Worm (Caenorhabditis elegans) whole organism, L3 larva: ENCODE results near the gene srr-8.

Experiments used
- R02D3.7 ChIP-seq: fragments of 150-350 bp; optimal IDR thresholded peaks from 2 replicates; lab custom pipeline; 2014; ENCODE audit warnings: missing biosample characterization, missing genetic modification characterization
- ZK546.5 ChIP-seq: sonication (generic microtip); optimal IDR thresholded peaks from 2 replicates; lab custom pipeline; 2017; ENCODE audit warnings: missing biosample characterization, missing genetic modification characterization
- aly-2 ChIP-seq: fragments of 150-350 bp; optimal IDR thresholded peaks from 2 replicates; lab custom pipeline; 2014; ENCODE audit warnings: missing biosample characterization, missing genetic modification characterization
- ama-1 ChIP-seq: fragments of 150-350 bp; optimal IDR thresholded peaks from 2 replicates; lab custom pipeline; 2018
- ceh-16 ChIP-seq: sonication (generic microtip); optimal IDR thresholded peaks from 2 replicates; lab custom pipeline; 2017; ENCODE audit warnings: missing biosample characterization, missing genetic modification characterization
- ceh-28 ChIP-seq: fragments of 150-350 bp; optimal IDR thresholded peaks from 2 replicates; lab custom pipeline; 2014; ENCODE audit warnings: missing biosample characterization, missing genetic modification reagents, missing genetic modification characterization
- ceh-82 ChIP-seq: fragments of 150-350 bp; optimal IDR thresholded peaks from 2 replicates; lab custom pipeline; 2014; ENCODE audit warnings: missing biosample characterization, missing genetic modification characterization
- daf-12 ChIP-seq: fragments of 150-350 bp; optimal IDR thresholded peaks from 2 replicates; lab custom pipeline; 2014; ENCODE audit warnings: missing biosample characterization, missing genetic modification reagents, missing genetic modification characterization
- egl-27 ChIP-seq: sonication (generic microtip); optimal IDR thresholded peaks from 4 replicates; lab custom pipeline; 2017; ENCODE audit warnings: missing biosample characterization, missing genetic modification reagents, missing genetic modification characterization
- egl-5 ChIP-seq: fragments of 150-350 bp; optimal IDR thresholded peaks from 2 replicates; lab custom pipeline; 2017; ENCODE audit warnings: missing biosample characterization, missing genetic modification reagents, missing genetic modification characterization, inconsistent platforms
- elt-1 ChIP-seq: fragments of 150-350 bp; optimal IDR thresholded peaks from 2 replicates; lab custom pipeline; 2014; ENCODE audit warnings: missing biosample characterization, missing genetic modification characterization
- elt-2 ChIP-seq: sonication (generic microtip); optimal IDR thresholded peaks from 2 replicates; lab custom pipeline; 2016; ENCODE audit warnings: missing genetic modification reagents, mild to moderate bottlenecking, missing genetic modification characterization, missing compliant biosample characterization
- elt-3 ChIP-seq, 3 experiments: fragments of 150-350 bp in 1 of 3; sonication (generic microtip) in 2 of 3; optimal IDR thresholded peaks; 2 replicates in 2 of 3; 4 replicates in 1 of 3; lab custom pipeline; 2014 to 2017; ENCODE audit warnings: missing biosample characterization in 3 of 3, missing genetic modification characterization in 3 of 3
- eor-1 ChIP-seq, 2 experiments: fragments of 150-350 bp; optimal IDR thresholded peaks; 2 replicates each; lab custom pipeline; 2014 to 2018; ENCODE audit warnings: missing biosample characterization in 2 of 2, missing genetic modification characterization in 2 of 2
- fkh-10 ChIP-seq: sonication (generic microtip); optimal IDR thresholded peaks from 2 replicates; lab custom pipeline; 2017; ENCODE audit warnings: missing biosample characterization, missing genetic modification reagents, missing genetic modification characterization
- fkh-2 ChIP-seq: fragments of 150-350 bp; optimal IDR thresholded peaks from 2 replicates; lab custom pipeline; 2014; ENCODE audit warnings: missing biosample characterization, missing genetic modification reagents, missing genetic modification characterization
- fos-1 ChIP-seq: fragments of 150-350 bp; optimal IDR thresholded peaks from 2 replicates; lab custom pipeline; 2014; ENCODE audit warnings: missing biosample characterization, missing genetic modification characterization
- hmg-11 ChIP-seq: sonication (generic microtip); optimal IDR thresholded peaks from 2 replicates; lab custom pipeline; 2016; ENCODE audit warnings: missing genetic modification characterization, missing compliant biosample characterization
- jun-1 ChIP-seq: fragments of 150-350 bp; optimal IDR thresholded peaks from 2 replicates; lab custom pipeline; 2014; ENCODE audit warnings: missing biosample characterization, missing genetic modification reagents, missing genetic modification characterization
- lin-39 ChIP-seq: fragments of 150-350 bp; optimal IDR thresholded peaks from 2 replicates; lab custom pipeline; 2018; ENCODE audit warnings: missing biosample characterization, missing genetic modification reagents, missing genetic modification characterization
- lsy-12 ChIP-seq: sonication (generic microtip); optimal IDR thresholded peaks from 2 replicates; lab custom pipeline; 2016; ENCODE audit warnings: mild to moderate bottlenecking, missing genetic modification characterization, missing compliant biosample characterization
- mdl-1 ChIP-seq: fragments of 150-350 bp; optimal IDR thresholded peaks from 2 replicates; lab custom pipeline; 2014; ENCODE audit warnings: missing biosample characterization, missing genetic modification characterization
- nhr-12 ChIP-seq: fragments of 150-350 bp; optimal IDR thresholded peaks from 2 replicates; lab custom pipeline; 2014; ENCODE audit warnings: missing biosample characterization, missing genetic modification characterization
- nhr-23 ChIP-seq: fragments of 150-350 bp; optimal IDR thresholded peaks from 2 replicates; lab custom pipeline; 2014; ENCODE audit warnings: missing biosample characterization, missing genetic modification reagents, missing genetic modification characterization
- nhr-237 ChIP-seq: fragments of 150-350 bp; optimal IDR thresholded peaks from 2 replicates; lab custom pipeline; 2014; ENCODE audit warnings: missing biosample characterization, missing genetic modification characterization
- nhr-25 ChIP-seq: sonication (generic microtip); optimal IDR thresholded peaks from 2 replicates; lab custom pipeline; 2017; ENCODE audit warnings: missing biosample characterization, missing genetic modification characterization
- nhr-28 ChIP-seq: fragments of 150-350 bp; optimal IDR thresholded peaks from 2 replicates; lab custom pipeline; 2014; ENCODE audit warnings: missing biosample characterization, missing genetic modification characterization
- nhr-67 ChIP-seq: fragments of 150-350 bp; optimal IDR thresholded peaks from 2 replicates; lab custom pipeline; 2014; ENCODE audit warnings: missing biosample characterization, missing genetic modification characterization
- nhr-77 ChIP-seq: fragments of 150-350 bp; optimal IDR thresholded peaks from 2 replicates; lab custom pipeline; 2014; ENCODE audit warnings: missing biosample characterization, missing genetic modification characterization
- pha-4 ChIP-seq: fragments of 150-350 bp; optimal IDR thresholded peaks from 2 replicates; lab custom pipeline; 2014; ENCODE audit warnings: missing biosample characterization, missing genetic modification reagents, missing genetic modification characterization
- pqm-1 ChIP-seq: fragments of 150-350 bp; optimal IDR thresholded peaks from 2 replicates; lab custom pipeline; 2017; ENCODE audit warnings: missing biosample characterization, missing genetic modification characterization, inconsistent platforms
- sea-2 ChIP-seq: fragments of 150-350 bp; sonication (generic microtip); optimal IDR thresholded peaks from 4 replicates; lab custom pipeline; 2014; ENCODE audit warnings: missing biosample characterization, missing genetic modification reagents, missing genetic modification characterization
- skn-1 ChIP-seq: fragments of 150-350 bp; optimal IDR thresholded peaks from 2 replicates; lab custom pipeline; 2014; ENCODE audit warnings: missing biosample characterization, missing genetic modification characterization
- snpc-4 ChIP-seq: fragments of 150-350 bp; optimal IDR thresholded peaks from 2 replicates; lab custom pipeline; 2014; ENCODE audit warnings: missing biosample characterization, missing genetic modification characterization
- unc-39 ChIP-seq: sonication (generic microtip); optimal IDR thresholded peaks from 4 replicates; lab custom pipeline; 2017; ENCODE audit warnings: missing biosample characterization, missing genetic modification characterization
- unc-62 ChIP-seq: fragments of 150-350 bp; sonication (generic microtip); optimal IDR thresholded peaks from 4 replicates; lab custom pipeline; 2014; ENCODE audit warnings: missing biosample characterization, missing genetic modification reagents, missing genetic modification characterization
- zag-1 ChIP-seq: fragments of 150-350 bp; optimal IDR thresholded peaks from 2 replicates; lab custom pipeline; 2014; ENCODE audit warnings: missing biosample characterization, missing genetic modification characterization

The srr-8 gene

DNA sequence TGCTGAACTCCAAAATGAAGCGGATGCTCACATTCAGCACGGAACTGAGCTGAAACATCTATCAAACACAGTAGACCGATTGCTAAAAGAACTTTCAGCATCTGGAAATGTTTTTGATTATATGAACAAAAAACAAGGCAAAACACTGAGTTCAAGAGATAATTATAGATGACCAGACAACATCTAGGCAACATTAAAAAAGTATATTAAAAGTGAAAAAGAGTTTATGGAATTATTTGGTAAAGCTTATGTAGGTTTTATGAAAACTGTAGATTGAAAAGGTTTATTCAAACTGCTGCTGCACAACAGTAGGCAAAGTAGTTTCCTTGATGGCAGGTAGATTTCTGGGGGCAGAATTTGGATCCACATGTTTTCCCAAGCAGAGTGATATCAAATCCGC lies 34.9 kb downstream of the srr-8 start, which contains the start of gene K11D12.7:
TSS of gene K11D12.7 (minus strand) at position 101 of the 400 bp plus-strand sequence.
- no peak for TF ChIP-seq egl-5 (tag; lab: Kevin White, UChicago)
- no peak for TF ChIP-seq nhr-237 (tag; lab: Kevin White, UChicago)
- no peak for TF ChIP-seq skn-1 (tag; lab: Kevin White, UChicago)
- no peak for TF ChIP-seq nhr-12 (tag; lab: Kevin White, UChicago)
- no peak for TF ChIP-seq sea-2 (GFP tag; lab: Kevin White, UChicago)
- no peak for TF ChIP-seq elt-2 (tag; lab: Kevin White, UChicago)
- TF ChIP-seq hmg-11 (tag; lab: Kevin White, UChicago), result no peak
- no peak for TF ChIP-seq aly-2 (tag; lab: Kevin White, UChicago)
- TF ChIP-seq unc-39 (tag; lab: Kevin White, UChicago), result no peak
- TF ChIP-seq ceh-82 (tag; lab: Kevin White, UChicago), result no peak
- TF ChIP-seq fkh-2 (tag; lab: Kevin White, UChicago), result no peak
- TF ChIP-seq ama-1 (lab: Kevin White, UChicago), result no peak
- TF ChIP-seq fkh-10 (GFP tag; lab: Kevin White, UChicago), result no peak
- TF ChIP-seq ZK546.5, result no peak
- no peak for TF ChIP-seq R02D3.7
- no peak for TF ChIP-seq nhr-25
- no peak for TF ChIP-seq fos-1

DNA sequence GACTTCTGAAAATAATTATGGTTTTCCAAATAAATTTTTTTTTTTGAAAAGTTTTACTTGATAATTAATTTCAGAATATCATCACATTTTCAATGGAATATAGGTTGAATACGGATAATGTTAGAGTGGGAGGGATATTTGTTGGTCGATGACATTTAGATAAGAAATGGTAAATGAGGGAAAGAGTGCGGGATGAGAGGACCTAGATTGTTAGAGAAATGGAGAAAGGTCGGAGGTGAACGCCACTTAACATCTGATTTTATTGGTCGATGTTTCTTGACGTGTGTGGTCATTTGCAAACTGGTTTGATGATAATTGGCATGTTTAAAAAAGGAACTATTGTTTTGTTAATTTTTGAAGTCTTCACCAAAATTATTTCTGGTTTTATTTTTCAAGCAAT lies 37.0 kb downstream of the srr-8 start:
- no peak for TF ChIP-seq nhr-23 (tag; lab: Kevin White, UChicago)
- peak; percentile 60 for TF ChIP-seq nhr-25

DNA sequence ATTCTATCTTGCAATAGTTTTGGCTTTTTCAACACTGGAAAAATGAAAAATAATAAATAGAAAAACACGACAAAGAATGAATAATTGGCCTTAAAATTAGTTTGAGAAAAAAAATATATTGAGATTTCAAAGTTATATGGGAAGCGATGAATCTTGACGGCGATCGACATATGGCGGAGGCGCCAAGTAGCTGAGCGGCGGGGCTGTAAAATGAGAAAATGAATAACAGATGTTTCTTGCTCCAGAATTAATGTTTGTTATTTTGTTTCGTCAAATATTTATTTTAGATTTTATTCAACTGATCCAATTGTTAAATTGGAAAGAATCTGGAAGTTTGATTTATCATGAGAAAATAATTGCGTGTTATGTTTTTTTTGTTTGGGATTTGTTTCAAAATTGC lies 38.1 kb downstream of the srr-8 start, which contains the start of gene K11D12.11:
TSS of gene K11D12.11 (minus strand) at position 42 of the 400 bp plus-strand sequence.
- no peak for TF ChIP-seq nhr-77 (tag; lab: Kevin White, UChicago)
- no peak for TF ChIP-seq eor-1 (tag; optimal IDR thresholded peaks at IDR 0.05; lab: Kevin White, UChicago)
- TF ChIP-seq sea-2 (GFP tag; lab: Kevin White, UChicago), result no peak
- TF ChIP-seq ama-1 (lab: Kevin White, UChicago), result no peak
- TF ChIP-seq nhr-67 (tag; lab: Kevin White, UChicago), result no peak
- no peak for TF ChIP-seq lsy-12
- TF ChIP-seq skn-1 (tag; lab: Kevin White, UChicago), result no peak
- TF ChIP-seq daf-12 (tag; lab: Kevin White, UChicago), result no peak

DNA sequence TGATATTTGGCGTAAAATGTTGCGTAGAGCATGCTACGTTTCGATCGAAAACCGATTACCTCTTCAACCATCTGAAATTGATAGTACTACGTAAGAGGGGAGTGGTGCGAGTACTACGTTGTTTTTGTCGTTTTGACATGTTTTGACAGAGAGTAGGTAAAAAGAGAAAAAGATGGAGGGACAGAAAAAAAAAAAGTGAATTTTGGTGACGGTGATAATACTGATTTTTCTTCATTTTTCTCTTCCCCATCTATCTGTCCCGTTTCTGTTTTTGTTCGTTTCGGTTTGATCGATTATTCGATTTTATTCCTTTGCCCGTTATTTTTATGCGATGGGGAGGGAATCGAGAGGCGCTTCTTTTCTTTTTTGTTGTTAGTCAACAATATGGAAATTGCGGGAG lies 39.4 kb downstream of the srr-8 start, which contains the start of gene K11D12.8:
TSS of gene K11D12.8 (minus strand) at position 77 of the 400 bp plus-strand sequence.
- TF ChIP-seq fkh-10 (GFP tag; lab: Kevin White, UChicago), result no peak
- TF ChIP-seq nhr-28 (tag; lab: Kevin White, UChicago), result no peak
- TF ChIP-seq snpc-4, result no peak
- no peak for TF ChIP-seq fkh-2 (tag; lab: Kevin White, UChicago)
- TF ChIP-seq daf-12 (tag; lab: Kevin White, UChicago), result no peak
- no peak for TF ChIP-seq elt-1 (tag; lab: Kevin White, UChicago)
- no peak for TF ChIP-seq R02D3.7
- TF ChIP-seq, all 47 proteins: peak for 0

DNA sequence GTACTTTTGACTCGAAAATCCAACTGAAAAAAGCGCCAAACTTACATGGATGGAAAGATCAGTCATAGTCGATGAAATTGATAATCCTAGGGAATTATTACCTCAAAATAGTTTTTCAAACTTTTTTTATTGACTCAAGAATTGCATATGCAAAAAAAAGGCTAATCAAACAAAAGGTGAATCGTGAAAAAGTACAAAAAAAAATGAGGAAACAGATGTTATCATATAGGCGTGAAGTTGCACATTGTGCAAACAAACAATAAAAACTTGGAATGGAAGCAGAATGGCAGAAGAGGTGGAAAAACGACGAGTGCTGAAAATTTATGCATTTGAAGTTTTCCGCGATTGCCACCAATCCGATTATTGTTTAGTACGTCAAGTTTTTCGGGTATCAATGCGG lies 44.6 kb downstream of the srr-8 start, which contains the start of gene exc-14:
TSS of gene exc-14 (minus strand) at position 101 of the 400 bp plus-strand sequence.
- TF ChIP-seq egl-5 (tag; lab: Kevin White, UChicago), result no peak
- no peak for TF ChIP-seq R02D3.7
- TF ChIP-seq lin-39, result no peak
- no peak for TF ChIP-seq ceh-16 (tag; lab: Kevin White, UChicago)

DNA sequence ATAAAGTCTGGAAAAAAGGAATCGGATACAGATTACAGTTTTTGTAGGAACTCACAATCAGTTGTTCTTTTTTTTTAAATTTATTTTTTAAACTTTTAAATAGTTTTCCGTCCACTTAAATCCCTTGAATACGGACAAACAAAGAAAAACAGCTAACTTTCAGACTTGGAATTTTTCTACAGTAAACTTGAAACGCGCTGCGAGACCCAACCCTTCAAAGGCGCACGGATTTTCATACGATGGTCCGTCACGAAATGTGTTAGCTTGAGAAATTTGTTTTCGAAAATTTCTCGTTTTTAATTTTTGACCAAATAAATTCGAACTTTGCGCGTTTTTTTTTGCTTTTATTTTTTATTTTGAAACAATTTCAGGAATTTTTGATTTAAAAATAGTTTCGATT lies 45.1 kb downstream of the srr-8 start:
- no peak for TF ChIP-seq elt-1 (tag; lab: Kevin White, UChicago)

DNA sequence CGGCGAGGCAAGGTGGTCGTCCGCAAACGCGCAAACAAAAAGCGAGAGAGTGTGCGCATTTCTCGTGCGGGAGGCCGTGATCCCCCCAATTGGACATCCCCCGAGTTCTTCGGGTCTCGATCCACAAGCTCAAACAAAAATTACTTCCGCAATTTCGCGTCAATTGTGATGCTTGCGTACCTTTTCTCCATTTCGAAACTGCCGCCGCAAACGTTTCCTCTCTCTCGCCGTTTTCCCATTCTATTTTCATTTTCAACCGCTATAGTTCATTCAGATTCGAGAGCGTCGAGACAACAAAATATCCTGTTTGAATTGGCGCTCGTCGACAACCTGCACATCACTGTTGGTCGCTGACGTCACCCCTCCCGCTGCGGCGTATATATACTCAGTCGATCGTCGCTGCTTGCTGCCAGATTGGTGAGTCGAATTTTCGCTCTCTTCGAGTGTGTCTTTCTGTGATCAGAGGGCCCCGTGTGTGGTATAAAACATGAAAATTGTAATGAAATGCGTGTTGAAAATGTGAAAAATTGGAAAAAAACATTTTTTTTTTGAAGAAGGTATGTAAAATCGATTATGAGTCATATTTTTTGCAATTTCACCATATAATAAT lies 48.0 kb downstream of the srr-8 start, which contains the start of the genes pqn-51 and K11D12.14:
TSS of gene pqn-51 (plus strand) at position 275 of the 610 bp plus-strand sequence.
TSS of gene K11D12.14 (plus strand) at position 304 of the 610 bp plus-strand sequence.
- no peak for TF ChIP-seq mdl-1 (tag; lab: Kevin White, UChicago)
- peak; percentile 74 for TF ChIP-seq ceh-28 (tag; lab: Kevin White, UChicago)
- TF ChIP-seq nhr-237 (tag; lab: Kevin White, UChicago), result no peak
- TF ChIP-seq ama-1 (lab: Kevin White, UChicago), result peak; percentile 96
- peak; percentile 89 for TF ChIP-seq egl-5 (tag; lab: Kevin White, UChicago)
- TF ChIP-seq unc-62 (GFP tag; lab: Kevin White, UChicago), result peak; percentile 57
- TF ChIP-seq sea-2 (GFP tag; lab: Kevin White, UChicago), result peak; percentile 91
- TF ChIP-seq nhr-12 (tag; lab: Kevin White, UChicago), result no peak
- peak; percentile 61 for TF ChIP-seq R02D3.7
- peak; percentile 26 for TF ChIP-seq egl-27 (tag; lab: Kevin White, UChicago)
- TF ChIP-seq pqm-1 (tag; lab: Kevin White, UChicago), result peak; percentile 81
- peak; percentile 59 for TF ChIP-seq snpc-4
- peak; percentile 77 for TF ChIP-seq lsy-12
- peak; percentile 88 for TF ChIP-seq nhr-23 (tag; lab: Kevin White, UChicago)
- peak in 1 of 3 experiments; percentile 12 for TF ChIP-seq elt-3 (tag; optimal IDR thresholded peaks at IDR 0.05; lab: Kevin White, UChicago)
- peak; percentile 38 for TF ChIP-seq hmg-11 (tag; lab: Kevin White, UChicago)
- peak; percentile 9 for TF ChIP-seq zag-1 (tag; lab: Kevin White, UChicago)
- no peak for TF ChIP-seq ceh-16 (tag; lab: Kevin White, UChicago)
- TF ChIP-seq pha-4 (tag; lab: Kevin White, UChicago), result peak; percentile 94
- TF ChIP-seq fos-1, result no peak
- TF ChIP-seq elt-2 (tag; lab: Kevin White, UChicago), result peak; percentile 85
- TF ChIP-seq jun-1 (tag; lab: Kevin White, UChicago), result peak; percentile 95
- peak; percentile 61 for TF ChIP-seq ceh-82 (tag; lab: Kevin White, UChicago)
- TF ChIP-seq daf-12 (tag; lab: Kevin White, UChicago), result no peak
- no peak for TF ChIP-seq nhr-28 (tag; lab: Kevin White, UChicago)
- peak; percentile 72 for TF ChIP-seq elt-1 (tag; lab: Kevin White, UChicago)
